Worm (Caenorhabditis elegans) whole organism, L1 larva: ENCODE measurements around the gene B0432.8.
A peak's percentile ranks its signal among the peaks of the same experiment; 100 is the strongest.

ENCODE experiments used
- C34B4.2 ChIP-seq: sonication (generic microtip); optimal IDR thresholded peaks from 2 replicates; lab custom pipeline; 2017; ENCODE audit warnings: mild to moderate bottlenecking, missing genetic modification characterization, missing compliant biosample characterization
- blmp-1 ChIP-seq: fragments of 150-350 bp; optimal IDR thresholded peaks from 2 replicates; lab custom pipeline; 2014; ENCODE audit warnings: missing biosample characterization, missing genetic modification characterization
- dsc-1 ChIP-seq: sonication (generic microtip); optimal IDR thresholded peaks from 2 replicates; lab custom pipeline; 2016; ENCODE audit warnings: mild to moderate bottlenecking, missing genetic modification characterization, missing compliant biosample characterization
- efl-1 ChIP-seq, 4 experiments: fragments of 150-350 bp; optimal IDR thresholded peaks in 3 of 4; peaks in 1 of 4; 1 replicate in 1 of 4; 2 replicates in 3 of 4; lab custom pipeline; 2014; ENCODE audit warnings: missing biosample characterization in 2 of 4, missing genetic modification characterization in 2 of 4, missing genetic modification reagents in 2 of 4
- egl-13 ChIP-seq: sonication (generic microtip); optimal IDR thresholded peaks from 2 replicates; lab custom pipeline; 2016; ENCODE audit warnings: missing genotype, missing genetic modification reagents, missing genetic modification characterization, missing compliant biosample characterization
- elt-2 ChIP-seq: sonication (generic microtip); optimal IDR thresholded peaks from 2 replicates; lab custom pipeline; 2016; ENCODE audit warnings: missing genetic modification characterization, mild to moderate bottlenecking, inconsistent platforms, missing compliant biosample characterization, missing genetic modification reagents
- fkh-10 ChIP-seq: sonication (generic microtip); optimal IDR thresholded peaks from 2 replicates; lab custom pipeline; 2017; ENCODE audit warnings: missing biosample characterization, missing genetic modification reagents, missing genetic modification characterization
- hpl-2 ChIP-seq: fragments of 150-350 bp; optimal IDR thresholded peaks from 2 replicates; lab custom pipeline; 2014; ENCODE audit warnings: missing biosample characterization, missing genetic modification reagents, missing genetic modification characterization
- lin-14 ChIP-seq: fragments of 200-800 bp; sonication (Bioruptor generic); optimal IDR thresholded peaks from 2 replicates; lab custom pipeline; 2018; ENCODE audit warnings: mild to moderate bottlenecking, missing genetic modification characterization, moderate library complexity, missing compliant biosample characterization
- lin-39 ChIP-seq: fragments of 150-350 bp; optimal IDR thresholded peaks from 2 replicates; lab custom pipeline; 2014; ENCODE audit warnings: missing biosample characterization, missing genetic modification reagents, missing genetic modification characterization
- lsy-2 ChIP-seq, 2 experiments: fragments of 150-350 bp; optimal IDR thresholded peaks; 2 replicates each; lab custom pipeline; 2014; ENCODE audit warnings: missing biosample characterization in 2 of 2, missing genetic modification characterization in 2 of 2
- mep-1 ChIP-seq: fragments of 150-350 bp; optimal IDR thresholded peaks from 2 replicates; lab custom pipeline; 2014; ENCODE audit warnings: missing biosample characterization, missing genetic modification characterization
- nhr-20 ChIP-seq: sonication (generic microtip); optimal IDR thresholded peaks from 2 replicates; lab custom pipeline; 2016; ENCODE audit warnings: mild to moderate bottlenecking, missing genetic modification characterization, missing compliant biosample characterization
- nhr-28 ChIP-seq: fragments of 150-350 bp; optimal IDR thresholded peaks from 2 replicates; lab custom pipeline; 2014; ENCODE audit warnings: missing biosample characterization, missing genetic modification characterization
- nhr-71 ChIP-seq: sonication (generic microtip); optimal IDR thresholded peaks from 2 replicates; lab custom pipeline; 2016; ENCODE audit warnings: mild to moderate bottlenecking, missing genetic modification characterization, moderate library complexity, missing compliant biosample characterization
- nhr-84 ChIP-seq: sonication (generic microtip); optimal IDR thresholded peaks from 2 replicates; lab custom pipeline; 2017; ENCODE audit warnings: missing biosample characterization, missing genetic modification characterization
- nhr-85 ChIP-seq: sonication (generic microtip); peaks from one replicate; lab custom pipeline; 2016; ENCODE audit warnings: missing genetic modification characterization, inconsistent platforms, missing compliant biosample characterization
- pag-3 ChIP-seq: sonication (generic microtip); optimal IDR thresholded peaks from 2 replicates; lab custom pipeline; 2017; ENCODE audit warnings: missing genetic modification characterization, mild to moderate bottlenecking, missing compliant biosample characterization, antibody characterized with exemption, borderline replicate concordance; ENCODE audit not compliant: insufficient read depth
- pax-3 ChIP-seq: fragments of 200-800 bp; sonication (Bioruptor generic); optimal IDR thresholded peaks from 2 replicates; lab custom pipeline; 2018; ENCODE audit warnings: mild to moderate bottlenecking, missing genetic modification characterization, moderate library complexity, missing compliant biosample characterization
- pqm-1 ChIP-seq: sonication (generic microtip); optimal IDR thresholded peaks from 3 replicates; lab custom pipeline; 2017; ENCODE audit warnings: missing biosample characterization, missing genetic modification characterization
- rnt-1 ChIP-seq: sonication (generic microtip); optimal IDR thresholded peaks from 2 replicates; lab custom pipeline; 2016; ENCODE audit warnings: mild to moderate bottlenecking, missing genetic modification characterization, moderate library complexity, missing compliant biosample characterization
- snpc-4 ChIP-seq: fragments of 150-350 bp; optimal IDR thresholded peaks from 2 replicates; lab custom pipeline; 2014; ENCODE audit warnings: missing biosample characterization, missing genetic modification characterization
- snu-23 ChIP-seq: sonication (generic microtip); optimal IDR thresholded peaks from 2 replicates; lab custom pipeline; 2016; ENCODE audit warnings: missing genetic modification characterization, missing compliant biosample characterization
- sup-37 ChIP-seq: fragments of 200-800 bp; sonication (Bioruptor generic); optimal IDR thresholded peaks from 2 replicates; lab custom pipeline; 2018; ENCODE audit warnings: mild to moderate bottlenecking, missing genetic modification characterization, missing compliant biosample characterization
- xbp-1 ChIP-seq: sonication (generic microtip); optimal IDR thresholded peaks from 2 replicates; lab custom pipeline; 2016; ENCODE audit warnings: missing genetic modification characterization, missing compliant biosample characterization
- zip-4 ChIP-seq: fragments of 200-800 bp; sonication (Bioruptor generic); optimal IDR thresholded peaks from 2 replicates; lab custom pipeline; 2018; ENCODE audit warnings: mild to moderate bottlenecking, missing genetic modification characterization, moderate library complexity, missing compliant biosample characterization

B0432.8 gene

ce11 chrII:313540-313939, 35.0 kb upstream of the B0432.8 start:
- TF ChIP-seq lin-14 (GFP tag; lab: Kevin White, UChicago) (peak; percentile 76), pag-3 (tag; lab: Kevin White, UChicago) (no peak), pqm-1 (tag; lab: Kevin White, UChicago) (no peak), sup-37 (GFP tag; lab: Kevin White, UChicago) (no peak), efl-1 (optimal IDR thresholded peaks at IDR 0.05; lab: Kevin White, UChicago) (peak in 1 of 2 experiments; percentile 1), efl-1 (GFP tag; optimal IDR thresholded peaks at IDR 0.05 in 1 of 2; lab: Kevin White, UChicago) (no peak), nhr-28 (tag; lab: Kevin White, UChicago) (no peak), elt-2 (tag; lab: Kevin White, UChicago) (peak; percentile 57), nhr-85 (tag; lab: Kevin White, UChicago) (peak; percentile 53), dsc-1 (tag; lab: Kevin White, UChicago) (peak; percentile 4), rnt-1 (peak; percentile 41), blmp-1 (tag; lab: Kevin White, UChicago) (peak; percentile 78), nhr-71 (tag; lab: Kevin White, UChicago) (peak; percentile 10), lsy-2 (tag; optimal IDR thresholded peaks at IDR 0.05; lab: Kevin White, UChicago) (peak in 1 of 2 experiments; percentile 29), snu-23 (GFP tag; lab: Kevin White, UChicago) (peak; percentile 14)

DNA sequence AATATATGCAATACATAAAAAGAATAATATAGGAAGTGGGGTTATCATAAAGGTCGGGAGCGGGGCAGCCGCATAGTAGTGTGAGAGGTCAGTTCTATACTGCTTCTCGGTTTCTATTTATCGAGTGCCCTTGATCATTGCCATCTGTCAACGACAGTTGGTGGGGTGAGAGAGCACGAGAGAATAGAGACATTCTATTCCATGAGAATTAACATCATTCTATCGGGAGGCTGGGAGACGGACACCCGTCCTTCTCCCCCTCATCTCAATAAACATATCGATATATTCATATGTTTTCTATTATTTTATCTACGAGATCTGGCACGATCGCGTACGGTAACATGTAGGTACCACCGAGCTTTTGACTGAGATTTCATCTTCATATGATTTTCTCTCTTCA, 33.6 kb upstream of the B0432.8 start, which contains the start of gene mps-2:
TSS of gene mps-2 (minus strand) at position 101 of the 400 bp plus-strand sequence.
- TF ChIP-seq dsc-1 (tag; lab: Kevin White, UChicago) (peak; percentile 46), nhr-71 (tag; lab: Kevin White, UChicago) (peak; percentile 8)

- no peak for TF ChIP-seq hpl-2 (GFP tag; lab: Kevin White, UChicago)
- no peak for TF ChIP-seq pag-3 (tag; lab: Kevin White, UChicago)
Observed at ce11 chrII:307154-307553, 28.6 kb upstream of the B0432.8 start, which contains the start of gene K01A2.4. TSS of gene K01A2.4 (plus strand) at chrII:307454.

DNA sequence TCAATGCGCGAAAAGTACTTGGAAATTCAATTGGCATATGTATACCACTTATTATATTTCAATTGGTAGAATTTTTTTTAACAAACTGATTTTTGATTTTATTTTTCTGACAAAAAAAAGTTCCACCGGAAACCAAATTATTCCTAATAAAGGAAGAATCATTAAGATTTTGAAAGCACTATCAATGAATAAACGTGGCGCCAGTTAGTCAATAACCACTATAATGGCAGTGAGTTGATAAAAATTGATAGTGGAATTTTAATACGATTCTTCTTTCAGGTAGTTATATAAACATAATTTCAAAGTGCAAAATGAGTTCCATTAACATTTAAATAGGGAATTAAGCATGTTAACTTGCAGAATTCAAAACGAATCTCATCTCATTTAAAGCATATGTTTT, 27.1 kb upstream of the B0432.8 start, which contains the start of gene col-69:
TSS of gene col-69 (minus strand) at position 101 of the 400 bp plus-strand sequence.
- TF ChIP-seq nhr-71 (tag; lab: Kevin White, UChicago) (no peak), C34B4.2 (tag; lab: Kevin White, UChicago) (no peak), lin-39 (tag; lab: Kevin White, UChicago) (no peak), efl-1 (optimal IDR thresholded peaks at IDR 0.05; lab: Kevin White, UChicago) (no peak), efl-1 (GFP tag; optimal IDR thresholded peaks at IDR 0.05 in 1 of 2; lab: Kevin White, UChicago) (peak in 1 of 2 experiments; percentile 17)
- TF ChIP-seq, all 84 proteins: peak for 1

- TF ChIP-seq snpc-4 (tag; lab: Kevin White, UChicago) = no peak
- no peak for TF ChIP-seq egl-13 (tag; lab: Kevin White, UChicago)
- no peak for TF ChIP-seq zip-4 (GFP tag; lab: Kevin White, UChicago)
- no peak for TF ChIP-seq lin-39 (tag; lab: Kevin White, UChicago)
- TF ChIP-seq blmp-1 (tag; lab: Kevin White, UChicago) = no peak
- TF ChIP-seq nhr-20 (tag; lab: Kevin White, UChicago) = no peak
- TF ChIP-seq nhr-84 (tag; lab: Kevin White, UChicago) = no peak
- TF ChIP-seq xbp-1 (tag; lab: Kevin White, UChicago) = no peak
- TF ChIP-seq mep-1 = no peak
- no peak for TF ChIP-seq pax-3
- no peak for TF ChIP-seq fkh-10 (GFP tag; lab: Kevin White, UChicago)
- TF ChIP-seq, all 84 proteins: peak for 0
Observed at ce11 chrII:303927-304711, 25.6 kb upstream of the B0432.8 start.
